Worm (Caenorhabditis elegans) whole organism, young adult: ENCODE measurements around the gene ttr-16.

Experiments
- C06A6.2 ChIP-seq: fragments of 200-800 bp; sonication (Bioruptor generic); conservative IDR thresholded peaks from 2 replicates; pipeline ENCODE4 v1.3.6; 2022; ENCODE audit warnings: missing genetic modification characterization, missing compliant biosample characterization
- C17E4.6 ChIP-seq: fragments of 200-800 bp; sonication (Bioruptor generic); IDR thresholded peaks from 2 replicates; pipeline ENCODE4 v1.3.6; 2022; ENCODE audit warnings: missing genetic modification reagents, missing genetic modification characterization, missing compliant biosample characterization
- F10E7.11 ChIP-seq: sonication (generic microtip); optimal IDR thresholded peaks from 2 replicates; lab custom pipeline; 2017; ENCODE audit warnings: mild to moderate bottlenecking, missing genetic modification characterization, moderate library complexity, missing compliant biosample characterization
- F52B5.7 ChIP-seq: sonication (generic microtip); optimal IDR thresholded peaks from 2 replicates; lab custom pipeline; 2016; ENCODE audit warnings: mild to moderate bottlenecking, missing genetic modification characterization, missing compliant biosample characterization
- K12H6.12 ChIP-seq: fragments of 200-800 bp; sonication (Bioruptor generic); optimal IDR thresholded peaks from 2 replicates; lab custom pipeline; 2018; ENCODE audit warnings: mild to moderate bottlenecking, missing genetic modification characterization, missing compliant biosample characterization
- T07F8.4 ChIP-seq: sonication (generic microtip); optimal IDR thresholded peaks from 2 replicates; lab custom pipeline; 2016; ENCODE audit warnings: mild to moderate bottlenecking, missing genetic modification characterization, moderate library complexity, missing compliant biosample characterization
- T26A5.8 ChIP-seq: sonication (generic microtip); optimal IDR thresholded peaks from 2 replicates; lab custom pipeline; 2016; ENCODE audit warnings: missing genetic modification characterization, missing compliant biosample characterization
- Y53G8AR.9 ChIP-seq: fragments of 200-800 bp; sonication (Bioruptor generic); conservative IDR thresholded peaks from 2 replicates; pipeline ENCODE4 v1.3.6; 2022; ENCODE audit warnings: missing genetic modification reagents, missing genetic modification characterization, missing compliant biosample characterization
- Y56A3A.18 ChIP-seq: fragments of 200-800 bp; sonication (Bioruptor generic); IDR thresholded peaks from 2 replicates; pipeline ENCODE4 v1.3.6; 2022; ENCODE audit warnings: missing genetic modification reagents, missing genetic modification characterization, missing compliant biosample characterization
- Y95B8A.8 ChIP-seq: fragments of 200-800 bp; sonication (Bioruptor generic); IDR thresholded peaks from 2 replicates; pipeline ENCODE4 v1.3.6; 2022; ENCODE audit warnings: missing genetic modification reagents, missing genetic modification characterization, missing compliant biosample characterization
- ZK185.1 ChIP-seq: sonication (generic microtip); optimal IDR thresholded peaks from 2 replicates; lab custom pipeline; 2016; ENCODE audit warnings: mild to moderate bottlenecking, missing genetic modification characterization, missing compliant biosample characterization; ENCODE audit not compliant: poor library complexity, severe bottlenecking
- ama-1 ChIP-seq, 3 experiments: fragments of 150-350 bp in 1 of 3; sonication (generic microtip) in 2 of 3; optimal IDR thresholded peaks; 2 replicates each; lab custom pipeline; 2014 to 2018; ENCODE audit warnings: missing biosample characterization in 2 of 3, missing genetic modification characterization in 2 of 3, missing genetic modification reagents in 2 of 3
- aptf-2 ChIP-seq: fragments of 200-800 bp; sonication (Bioruptor generic); conservative IDR thresholded peaks from 2 replicates; pipeline ENCODE4 v1.3.6; 2022; ENCODE audit warnings: missing genetic modification reagents, missing genetic modification characterization, missing compliant biosample characterization
- atf-7 ChIP-seq: sonication (generic microtip); optimal IDR thresholded peaks from 2 replicates; lab custom pipeline; 2017; ENCODE audit warnings: mild to moderate bottlenecking, missing genetic modification characterization, missing compliant biosample characterization
- attf-3 ChIP-seq: fragments of 200-800 bp; sonication (Bioruptor generic); conservative IDR thresholded peaks from 2 replicates; pipeline ENCODE4 v1.3.6; 2022; ENCODE audit warnings: missing genetic modification reagents, missing genetic modification characterization, missing compliant biosample characterization
- bed-1 ChIP-seq: fragments of 200-800 bp; sonication (Bioruptor generic); IDR thresholded peaks from 2 replicates; pipeline ENCODE4 v1.3.6; 2022; ENCODE audit warnings: missing genetic modification reagents, missing genetic modification characterization, missing compliant biosample characterization
- cebp-1 ChIP-seq, 2 experiments: fragments of 200-800 bp in 1 of 2; sonication (Bioruptor generic) in 1 of 2; sonication (generic microtip) in 1 of 2; IDR thresholded peaks in 1 of 2; optimal IDR thresholded peaks in 1 of 2; 2 replicates each; pipeline versions ENCODE4 v1.3.6 to Lab custom; 2017 to 2022; ENCODE audit warnings: missing compliant biosample characterization in 2 of 2, missing genetic modification characterization in 2 of 2, mild to moderate bottlenecking in 1 of 2, missing genetic modification reagents in 1 of 2, moderate library complexity in 1 of 2
- ceh-27 ChIP-seq: fragments of 200-800 bp; sonication (Bioruptor generic); optimal IDR thresholded peaks from 2 replicates; lab custom pipeline; 2018; ENCODE audit warnings: mild to moderate bottlenecking, missing genetic modification characterization, moderate library complexity, missing compliant biosample characterization
- ceh-40 ChIP-seq: fragments of 200-800 bp; sonication (Bioruptor generic); IDR thresholded peaks from 2 replicates; pipeline ENCODE4 v1.3.6; 2022; ENCODE audit warnings: missing genetic modification characterization, missing compliant biosample characterization
- ceh-58 ChIP-seq: fragments of 200-800 bp; sonication (Bioruptor generic); IDR thresholded peaks from 2 replicates; pipeline ENCODE4 v1.3.6; 2022; ENCODE audit warnings: missing genetic modification characterization, missing compliant biosample characterization
- chd-7 ChIP-seq: sonication (generic microtip); optimal IDR thresholded peaks from 2 replicates; lab custom pipeline; 2016; ENCODE audit warnings: mild to moderate bottlenecking, missing genetic modification characterization, moderate library complexity, missing compliant biosample characterization
- dpl-1 ChIP-seq: fragments of 150-350 bp; optimal IDR thresholded peaks from 2 replicates; lab custom pipeline; 2014; ENCODE audit warnings: missing biosample characterization, missing genetic modification reagents, missing genetic modification characterization
- egrh-3 ChIP-seq: fragments of 200-800 bp; sonication (Bioruptor generic); IDR thresholded peaks from 2 replicates; pipeline ENCODE4 v1.3.6; 2022; ENCODE audit warnings: missing genetic modification reagents, missing genetic modification characterization, missing compliant biosample characterization
- ekl-4 ChIP-seq: fragments of 200-800 bp; sonication (Bioruptor generic); IDR thresholded peaks from 2 replicates; pipeline ENCODE4 v1.3.6; 2022; ENCODE audit warnings: missing genetic modification reagents, missing genetic modification characterization, missing compliant biosample characterization
- hlh-26 ChIP-seq: fragments of 200-800 bp; sonication (Bioruptor generic); conservative IDR thresholded peaks from 2 replicates; pipeline ENCODE4 v1.3.6; 2022; ENCODE audit warnings: missing genetic modification reagents, missing genetic modification characterization, missing compliant biosample characterization
- hsf-1 ChIP-seq: fragments of 200-800 bp; sonication (Bioruptor generic); IDR thresholded peaks from 2 replicates; pipeline ENCODE4 v1.3.6; 2022; ENCODE audit warnings: missing genetic modification reagents, missing genetic modification characterization, missing compliant biosample characterization
- let-607 ChIP-seq, 2 experiments: fragments of 200-800 bp in 1 of 2; sonication (Bioruptor generic) in 1 of 2; sonication (generic microtip) in 1 of 2; optimal IDR thresholded peaks; 2 replicates each; lab custom pipeline; 2016 to 2018; ENCODE audit warnings: mild to moderate bottlenecking in 2 of 2, missing compliant biosample characterization in 2 of 2, missing genetic modification characterization in 2 of 2, moderate library complexity in 2 of 2, missing genotype in 1 of 2
- lin-40 ChIP-seq: sonication (generic microtip); optimal IDR thresholded peaks from 2 replicates; lab custom pipeline; 2016; ENCODE audit warnings: missing genetic modification characterization, mild to moderate bottlenecking, missing compliant biosample characterization, missing genotype, missing genetic modification reagents
- lin-54 ChIP-seq: fragments of 200-800 bp; sonication (Bioruptor generic); optimal IDR thresholded peaks from 2 replicates; lab custom pipeline; 2018; ENCODE audit warnings: mild to moderate bottlenecking, missing genetic modification characterization, missing compliant biosample characterization
- lir-1 ChIP-seq: fragments of 200-800 bp; sonication (Bioruptor generic); conservative IDR thresholded peaks from 2 replicates; pipeline ENCODE4 v1.3.6; 2022; ENCODE audit warnings: missing genetic modification reagents, missing genetic modification characterization, missing compliant biosample characterization
- lsl-1 ChIP-seq: fragments of 200-800 bp; sonication (Bioruptor generic); optimal IDR thresholded peaks from 2 replicates; lab custom pipeline; 2018; ENCODE audit warnings: mild to moderate bottlenecking, missing genetic modification characterization, moderate library complexity, missing compliant biosample characterization
- madf-8 ChIP-seq: fragments of 200-800 bp; sonication (Bioruptor generic); conservative IDR thresholded peaks from 2 replicates; pipeline ENCODE4 v1.3.6; 2022; ENCODE audit warnings: missing genetic modification reagents, missing genetic modification characterization, missing compliant biosample characterization
- nfya-1 ChIP-seq: sonication (generic microtip); optimal IDR thresholded peaks from 2 replicates; lab custom pipeline; 2017; ENCODE audit warnings: antibody characterized with exemption, missing compliant biosample characterization, missing genetic modification characterization, borderline replicate concordance; ENCODE audit not compliant: insufficient read depth
- nhr-179 ChIP-seq: sonication (generic microtip); optimal IDR thresholded peaks from 2 replicates; lab custom pipeline; 2016; ENCODE audit warnings: mild to moderate bottlenecking, missing genetic modification characterization, missing compliant biosample characterization
- nhr-27 ChIP-seq: fragments of 200-800 bp; sonication (Bioruptor generic); optimal IDR thresholded peaks from 2 replicates; lab custom pipeline; 2018; ENCODE audit warnings: mild to moderate bottlenecking, missing genetic modification characterization, moderate library complexity, missing compliant biosample characterization
- rpc-1 ChIP-seq, 2 experiments: fragments of 150-350 bp in 1 of 2; sonication (generic microtip) in 1 of 2; optimal IDR thresholded peaks; 2 replicates each; lab custom pipeline; 2014 to 2018; ENCODE audit warnings: missing biosample characterization in 1 of 2, missing genetic modification characterization in 1 of 2, missing genetic modification reagents in 1 of 2, missing genotype in 1 of 2
- sdz-38 ChIP-seq: sonication (generic microtip); optimal IDR thresholded peaks from 2 replicates; lab custom pipeline; 2016; ENCODE audit warnings: missing genotype, missing genetic modification characterization, missing compliant biosample characterization
- sea-2 ChIP-seq: fragments of 200-800 bp; sonication (Bioruptor generic); IDR thresholded peaks from 2 replicates; pipeline ENCODE4 v1.3.6; 2022; ENCODE audit warnings: missing genetic modification characterization, missing compliant biosample characterization
- snpc-1.3 ChIP-seq: sonication (generic microtip); optimal IDR thresholded peaks from 2 replicates; lab custom pipeline; 2017; ENCODE audit warnings: missing genetic modification characterization, mild to moderate bottlenecking, missing compliant biosample characterization, antibody characterized with exemption, moderate library complexity, missing genotype, missing genetic modification reagents; ENCODE audit not compliant: insufficient read depth
- somi-1 ChIP-seq: fragments of 200-800 bp; sonication (Bioruptor generic); optimal IDR thresholded peaks from 2 replicates; lab custom pipeline; 2018; ENCODE audit warnings: mild to moderate bottlenecking, missing genetic modification characterization, missing compliant biosample characterization
- tbp1 ChIP-seq: fragments of 200-800 bp; sonication (Bioruptor generic); optimal IDR thresholded peaks from 2 replicates; lab custom pipeline; 2018; ENCODE audit warnings: mild to moderate bottlenecking, missing genetic modification characterization, missing compliant biosample characterization
- tbx-9 ChIP-seq: sonication (generic microtip); optimal IDR thresholded peaks from 2 replicates; lab custom pipeline; 2016; ENCODE audit warnings: borderline replicate concordance, missing genetic modification characterization, inconsistent platforms, missing compliant biosample characterization
- tlf-1 ChIP-seq: fragments of 200-800 bp; sonication (Bioruptor generic); optimal IDR thresholded peaks from 2 replicates; lab custom pipeline; 2018; ENCODE audit warnings: mild to moderate bottlenecking, missing genetic modification characterization, missing compliant biosample characterization
- unc-130 ChIP-seq: sonication (generic microtip); optimal IDR thresholded peaks from 2 replicates; lab custom pipeline; 2016; ENCODE audit warnings: missing genetic modification reagents, missing genetic modification characterization, missing compliant biosample characterization
- xnd-1 ChIP-seq: sonication (generic microtip); optimal IDR thresholded peaks from 2 replicates; lab custom pipeline; 2016; ENCODE audit warnings: missing genotype, missing genetic modification reagents, missing genetic modification characterization, missing compliant biosample characterization
- ztf-28 ChIP-seq: fragments of 200-800 bp; sonication (Bioruptor generic); IDR thresholded peaks from 2 replicates; pipeline ENCODE4 v1.3.6; 2022; ENCODE audit warnings: missing genetic modification reagents, missing genetic modification characterization, missing compliant biosample characterization

ttr-16 gene

ce11 chrIV:11037118-11037719 is 26.7 kb downstream of the ttr-16 start (continued):
- TF ChIP-seq lsl-1 (GFP tag; lab: Kevin White, UChicago) (no peak), K12H6.12 (tag; lab: Kevin White, UChicago) (no peak), xnd-1 (no peak), lin-54 (GFP tag; lab: Kevin White, UChicago) (no peak), sdz-38 (tag; lab: Kevin White, UChicago) (no peak), lin-40 (tag; lab: Kevin White, UChicago) (no peak), C06A6.2 (GFP tag; lab: Robert Waterston, UW) (no peak), snpc-1.3 (tag; lab: Kevin White, UChicago) (no peak), nhr-27 (no peak), ZK185.1 (tag; lab: Kevin White, UChicago) (no peak), hsf-1 (peak; percentile 35; the same call in 1 of the 2 replicates), somi-1 (GFP tag; lab: Kevin White, UChicago) (no peak), sea-2 (GFP tag; lab: Robert Waterston, UW) (no peak), unc-130 (GFP tag; lab: Kevin White, UChicago) (no peak), Y53G8AR.9 (GFP tag; lab: Robert Waterston, UW) (peak; percentile 71), ceh-27 (GFP tag; lab: Kevin White, UChicago) (no peak), F52B5.7 (no peak), ekl-4 (GFP tag; lab: Robert Waterston, UW) (0 out of 2 replicates have a peak, but pooled peaks have one; percentile 16), C17E4.6 (no peak), madf-8 (GFP tag; lab: Robert Waterston, UW) (no peak), nfya-1 (no peak), ama-1 (optimal IDR thresholded peaks at IDR 0.05; lab: Kevin White, UChicago) (no peak), ama-1 (GFP tag; optimal IDR thresholded peaks at IDR 0.05; lab: Kevin White, UChicago) (no peak), T07F8.4 (tag; lab: Kevin White, UChicago) (no peak), let-607 (tag; optimal IDR thresholded peaks at IDR 0.05; lab: Kevin White, UChicago) (no peak), egrh-3 (GFP tag; lab: Robert Waterston, UW) (no peak), tbp1 (GFP tag; lab: Kevin White, UChicago) (peak; percentile 7), tbx-9 (no peak), dpl-1 (GFP tag; lab: Kevin White, UChicago) (no peak), atf-7 (tag; lab: Kevin White, UChicago) (peak; percentile 16), ceh-40 (no peak), nhr-179 (tag; lab: Kevin White, UChicago) (no peak), ceh-58 (GFP tag; lab: Robert Waterston, UW) (no peak), rpc-1 (optimal IDR thresholded peaks at IDR 0.05; lab: Kevin White, UChicago) (no peak), rpc-1 (tag; optimal IDR thresholded peaks at IDR 0.05; lab: Kevin White, UChicago) (no peak), hlh-26 (GFP tag; lab: Robert Waterston, UW) (no peak), F10E7.11 (no peak), bed-1 (GFP tag; lab: Robert Waterston, UW) (no peak), aptf-2 (GFP tag; lab: Robert Waterston, UW) (no peak), chd-7 (no peak), tlf-1 (GFP tag; lab: Kevin White, UChicago) (no peak), ztf-28 (GFP tag; lab: Robert Waterston, UW) (no peak), cebp-1 (GFP tag; IDR thresholded peaks at IDR 0.05; lab: Robert Waterston, UW) (no peak), cebp-1 (tag; optimal IDR thresholded peaks at IDR 0.05; lab: Kevin White, UChicago) (no peak), Y56A3A.18 (GFP tag; lab: Robert Waterston, UW) (no peak), lir-1 (GFP tag; lab: Robert Waterston, UW) (no peak), T26A5.8 (tag; lab: Kevin White, UChicago) (no peak), attf-3 (no peak), Y95B8A.8 (GFP tag; lab: Robert Waterston, UW) (no peak)
